Fruit fly (Drosophila melanogaster) whole organism, embryonic: ENCODE data around the gene CG4313.

Source experiments
- Aef1 ChIP-seq: fragments of 200-800 bp; sonication (Bioruptor generic); IDR thresholded peaks from 3 replicates; pipeline ENCODE4 v1.3.6; 2022; ENCODE audit warnings: missing biosample characterization, missing genetic modification characterization
- CG11085 ChIP-seq: fragments of 200-800 bp; sonication (Bioruptor generic); IDR thresholded peaks from 2 replicates; pipeline ENCODE4 v1.3.6; 2022; ENCODE audit warnings: missing biosample characterization, missing genetic modification characterization
- CG11247 ChIP-seq: fragments of 200-800 bp; sonication (Bioruptor generic); IDR thresholded peaks from 2 replicates; pipeline ENCODE4 v1.3.6; 2022; ENCODE audit warnings: missing biosample characterization, missing genetic modification characterization
- CG11504 ChIP-seq: fragments of 200-800 bp; sonication (Bioruptor generic); optimal IDR thresholded peaks from 3 replicates; lab custom pipeline; 2019; ENCODE audit warnings: missing biosample characterization, mild to moderate bottlenecking, missing genetic modification characterization, moderate library complexity
- CG11695 ChIP-seq: fragments of 200-800 bp; sonication (Bioruptor generic); IDR thresholded peaks from 3 replicates; pipeline ENCODE4 v1.3.6; 2022; ENCODE audit warnings: missing biosample characterization, missing genetic modification characterization
- CG13123 ChIP-seq: fragments of 200-800 bp; sonication (Bioruptor generic); optimal IDR thresholded peaks from 2 replicates; lab custom pipeline; 2016; ENCODE audit warnings: missing biosample characterization, missing genetic modification characterization
- CG13287 ChIP-seq: fragments of 200-800 bp; sonication (Bioruptor generic); IDR thresholded peaks from 2 replicates; pipeline ENCODE4 v1.3.6; 2022; ENCODE audit warnings: missing biosample characterization, missing genetic modification characterization; ENCODE audit not compliant: partially characterized antibody
- CG13894 ChIP-seq: fragments of 200-800 bp; sonication (Bioruptor generic); optimal IDR thresholded peaks from 3 replicates; lab custom pipeline; 2018; ENCODE audit warnings: missing biosample characterization, mild to moderate bottlenecking, missing genetic modification characterization, moderate library complexity
- CG15269 ChIP-seq: fragments of 200-800 bp; sonication (Bioruptor generic); optimal IDR thresholded peaks from 2 replicates; lab custom pipeline; 2018; ENCODE audit warnings: missing biosample characterization, mild to moderate bottlenecking, missing genetic modification characterization, moderate library complexity
- CG1602 ChIP-seq: fragments of 200-800 bp; sonication (Bioruptor generic); optimal IDR thresholded peaks from 3 replicates; lab custom pipeline; 2016; ENCODE audit warnings: missing biosample characterization, missing genetic modification characterization
- CG16815 ChIP-seq: fragments of 200-800 bp; sonication (Bioruptor generic); optimal IDR thresholded peaks from 3 replicates; lab custom pipeline; 2017; ENCODE audit warnings: missing biosample characterization, mild to moderate bottlenecking, missing genetic modification characterization
- CG1832 ChIP-seq: fragments of 200-800 bp; sonication (Bioruptor generic); optimal IDR thresholded peaks from 2 replicates; lab custom pipeline; 2017; ENCODE audit warnings: missing biosample characterization, mild to moderate bottlenecking, missing genetic modification characterization, inconsistent platforms
- CG31224 ChIP-seq: fragments of 200-800 bp; sonication (Bioruptor generic); IDR thresholded peaks from 2 replicates; pipeline ENCODE4 v1.3.6; 2022; ENCODE audit warnings: missing biosample characterization, missing genetic modification characterization
- CG32767 ChIP-seq: fragments of 200-800 bp; sonication (Bioruptor generic); IDR thresholded peaks from 2 replicates; pipeline ENCODE4 v1.3.6; 2022; ENCODE audit warnings: missing biosample characterization, missing genetic modification characterization
- CG4360 ChIP-seq: fragments of 200-800 bp; sonication (Bioruptor generic); IDR thresholded peaks from 2 replicates; pipeline ENCODE4 v1.3.6; 2022; ENCODE audit warnings: missing biosample characterization, missing genetic modification characterization
- CG9797 ChIP-seq: fragments of 200-800 bp; sonication (Bioruptor generic); optimal IDR thresholded peaks from 3 replicates; lab custom pipeline; 2018; ENCODE audit warnings: missing biosample characterization, mild to moderate bottlenecking, missing genetic modification characterization
- Deaf1 ChIP-seq: fragments of 200-800 bp; optimal IDR thresholded peaks from 3 replicates; lab custom pipeline; 2019; ENCODE audit warnings: missing biosample characterization, mild to moderate bottlenecking, missing genetic modification characterization, moderate library complexity
- Dfd ChIP-seq, 2 experiments: fragments of >200 bp; optimal IDR thresholded peaks; 2 replicates each; lab custom pipeline; 2017; ENCODE audit warnings: missing biosample characterization in 2 of 2, missing genetic modification characterization in 2 of 2
- Hand ChIP-seq: fragments of 200-800 bp; sonication (Bioruptor generic); optimal IDR thresholded peaks from 2 replicates; lab custom pipeline; 2017; ENCODE audit warnings: mild to moderate bottlenecking, missing biosample characterization, missing genetic modification reagents, missing genetic modification characterization
- Mes4 ChIP-seq: fragments of 200-800 bp; sonication (Bioruptor generic); optimal IDR thresholded peaks from 2 replicates; lab custom pipeline; 2016; ENCODE audit warnings: missing biosample characterization, missing genetic modification characterization
- Optix ChIP-seq: fragments of 200-800 bp; sonication (Bioruptor generic); IDR thresholded peaks from 3 replicates; pipeline ENCODE4 v1.3.6; 2022; ENCODE audit warnings: missing biosample characterization, missing genetic modification characterization
- Rx ChIP-seq: fragments of 200-800 bp; sonication (Bioruptor generic); IDR thresholded peaks from 2 replicates; pipeline ENCODE4 v1.3.6; 2022; ENCODE audit warnings: missing biosample characterization, missing genetic modification characterization
- Side ChIP-seq: fragments of 200-800 bp; sonication (Bioruptor generic); optimal IDR thresholded peaks from 2 replicates; lab custom pipeline; 2016; ENCODE audit warnings: missing biosample characterization, missing genetic modification characterization
- Sry-β ChIP-seq: fragments of 200-800 bp; sonication (Bioruptor generic); optimal IDR thresholded peaks from 2 replicates; lab custom pipeline; 2018; ENCODE audit warnings: missing biosample characterization, mild to moderate bottlenecking, missing genetic modification characterization, moderate library complexity
- Stat92E ChIP-seq, 3 experiments: fragments of >200 bp in 2 of 3; fragments of 200-800 bp in 1 of 3; sonication (Bioruptor generic) in 1 of 3; optimal IDR thresholded peaks; 2 replicates each; lab custom pipeline; 2017 to 2019; ENCODE audit warnings: missing biosample characterization in 3 of 3, missing genetic modification characterization in 3 of 3, mild to moderate bottlenecking in 1 of 3, moderate library complexity in 1 of 3
- Tbp ChIP-seq: fragments of >200 bp; optimal IDR thresholded peaks from 2 replicates; lab custom pipeline; 2018; ENCODE audit warnings: missing biosample characterization, missing genetic modification characterization
- Trl ChIP-seq, 3 experiments: fragments of >200 bp in 2 of 3; fragments of 200-800 bp in 1 of 3; sonication (Bioruptor generic) in 1 of 3; optimal IDR thresholded peaks; 2 replicates in 1 of 3; 3 replicates in 2 of 3; lab custom pipeline; 2016 to 2017; ENCODE audit warnings: missing biosample characterization in 1 of 3, missing genetic modification characterization in 1 of 3
- bcd ChIP-seq: fragments of 200-800 bp; sonication (Bioruptor generic); optimal IDR thresholded peaks from 2 replicates; lab custom pipeline; 2017; ENCODE audit warnings: missing biosample characterization, mild to moderate bottlenecking, missing genetic modification characterization
- caup ChIP-seq: fragments of 200-800 bp; sonication (Bioruptor generic); optimal IDR thresholded peaks from 3 replicates; lab custom pipeline; 2017; ENCODE audit warnings: missing biosample characterization, mild to moderate bottlenecking, missing genetic modification characterization, moderate library complexity; ENCODE audit not compliant: severe bottlenecking
- chinmo ChIP-seq: fragments of 200-800 bp; sonication (Bioruptor generic); IDR thresholded peaks from 4 replicates; pipeline ENCODE4 v1.3.6; 2022; ENCODE audit warnings: missing biosample characterization, missing genetic modification characterization; ENCODE audit not compliant: partially characterized antibody
- fd3F ChIP-seq: fragments of 200-800 bp; sonication (Bioruptor generic); optimal IDR thresholded peaks from 2 replicates; lab custom pipeline; 2018; ENCODE audit warnings: missing biosample characterization, mild to moderate bottlenecking, missing genetic modification characterization, moderate library complexity
- gfzf ChIP-seq: fragments of 200-800 bp; sonication (Bioruptor generic); optimal IDR thresholded peaks from 2 replicates; lab custom pipeline; 2016; ENCODE audit warnings: missing biosample characterization, mild to moderate bottlenecking, missing genetic modification characterization, moderate library complexity
- jumu ChIP-seq: fragments of 200-800 bp; sonication (Bioruptor generic); optimal IDR thresholded peaks from 3 replicates; lab custom pipeline; 2016; ENCODE audit warnings: missing biosample characterization, missing genetic modification characterization
- knrl ChIP-seq: fragments of 200-800 bp; sonication (Bioruptor generic); IDR thresholded peaks from 3 replicates; pipeline ENCODE4 v1.3.6; 2022; ENCODE audit warnings: missing biosample characterization, missing genetic modification characterization; ENCODE audit not compliant: partially characterized antibody
- lilli ChIP-seq: fragments of 200-800 bp; sonication (Bioruptor generic); optimal IDR thresholded peaks from 3 replicates; lab custom pipeline; 2016; ENCODE audit warnings: missing biosample characterization, missing genetic modification characterization
- nerfin-1 ChIP-seq: fragments of 200-800 bp; sonication (Bioruptor generic); optimal IDR thresholded peaks from 3 replicates; lab custom pipeline; 2019; ENCODE audit warnings: missing biosample characterization, mild to moderate bottlenecking, missing genetic modification characterization, moderate library complexity
- nerfin-2 ChIP-seq: fragments of 200-800 bp; sonication (Bioruptor generic); IDR thresholded peaks from 2 replicates; pipeline ENCODE4 v1.3.6; 2022; ENCODE audit warnings: missing biosample characterization, missing genetic modification characterization; ENCODE audit not compliant: partially characterized antibody
- nmo ChIP-seq: fragments of 200-800 bp; sonication (Bioruptor generic); optimal IDR thresholded peaks from 2 replicates; lab custom pipeline; 2018; ENCODE audit warnings: missing biosample characterization, mild to moderate bottlenecking, missing genetic modification characterization, moderate library complexity
- pan ChIP-seq, 4 experiments: fragments of >200 bp in 3 of 4; fragments of 200-800 bp in 1 of 4; sonication (Bioruptor generic) in 1 of 4; optimal IDR thresholded peaks in 3 of 4; IDR thresholded peaks in 1 of 4; 2 replicates each; pipeline versions ENCODE4 v1.3.6 to Lab custom; 2017 to 2022; ENCODE audit warnings: missing biosample characterization in 2 of 4, missing genetic modification characterization in 2 of 4, mixed read lengths in 1 of 4
- phol ChIP-seq: fragments of 200-800 bp; sonication (Bioruptor generic); optimal IDR thresholded peaks from 3 replicates; lab custom pipeline; 2018; ENCODE audit warnings: missing biosample characterization, mild to moderate bottlenecking, missing genetic modification characterization, moderate library complexity
- pnt ChIP-seq: fragments of 200-800 bp; sonication (Bioruptor generic); optimal IDR thresholded peaks from 3 replicates; lab custom pipeline; 2016; ENCODE audit warnings: missing biosample characterization, missing genetic modification characterization
- shn ChIP-seq: fragments of 200-800 bp; sonication (Bioruptor generic); optimal IDR thresholded peaks from 3 replicates; lab custom pipeline; 2016; ENCODE audit warnings: missing biosample characterization, missing genetic modification characterization
- slou ChIP-seq: fragments of 200-800 bp; sonication (Bioruptor generic); optimal IDR thresholded peaks from 3 replicates; lab custom pipeline; 2016; ENCODE audit warnings: missing biosample characterization, missing genetic modification characterization
- tll ChIP-seq, 2 experiments: fragments of 200-800 bp in 1 of 2; fragments of >200 bp in 1 of 2; sonication (Bioruptor generic) in 1 of 2; optimal IDR thresholded peaks; 2 replicates each; lab custom pipeline; 2017 to 2019; ENCODE audit warnings: missing biosample characterization in 2 of 2, missing genetic modification characterization in 2 of 2, mild to moderate bottlenecking in 1 of 2, moderate library complexity in 1 of 2
- tup ChIP-seq: fragments of 200-800 bp; sonication (Bioruptor generic); optimal IDR thresholded peaks from 2 replicates; lab custom pipeline; 2016; ENCODE audit warnings: missing biosample characterization, mild to moderate bottlenecking, missing genetic modification characterization, moderate library complexity
- twi ChIP-seq: fragments of 200-800 bp; optimal IDR thresholded peaks from 2 replicates; lab custom pipeline; 2019; ENCODE audit warnings: missing biosample characterization, mild to moderate bottlenecking, missing genetic modification characterization, moderate library complexity
- z ChIP-seq: fragments of 200-800 bp; sonication (Bioruptor generic); IDR thresholded peaks from 3 replicates; pipeline ENCODE4 v1.3.6; 2022; ENCODE audit warnings: missing biosample characterization, missing genetic modification characterization
- zen ChIP-seq: fragments of 200-800 bp; sonication (Bioruptor generic); optimal IDR thresholded peaks from 3 replicates; lab custom pipeline; 2018; ENCODE audit warnings: missing biosample characterization, mild to moderate bottlenecking, missing genetic modification characterization, moderate library complexity

Gene CG4313

DNA sequence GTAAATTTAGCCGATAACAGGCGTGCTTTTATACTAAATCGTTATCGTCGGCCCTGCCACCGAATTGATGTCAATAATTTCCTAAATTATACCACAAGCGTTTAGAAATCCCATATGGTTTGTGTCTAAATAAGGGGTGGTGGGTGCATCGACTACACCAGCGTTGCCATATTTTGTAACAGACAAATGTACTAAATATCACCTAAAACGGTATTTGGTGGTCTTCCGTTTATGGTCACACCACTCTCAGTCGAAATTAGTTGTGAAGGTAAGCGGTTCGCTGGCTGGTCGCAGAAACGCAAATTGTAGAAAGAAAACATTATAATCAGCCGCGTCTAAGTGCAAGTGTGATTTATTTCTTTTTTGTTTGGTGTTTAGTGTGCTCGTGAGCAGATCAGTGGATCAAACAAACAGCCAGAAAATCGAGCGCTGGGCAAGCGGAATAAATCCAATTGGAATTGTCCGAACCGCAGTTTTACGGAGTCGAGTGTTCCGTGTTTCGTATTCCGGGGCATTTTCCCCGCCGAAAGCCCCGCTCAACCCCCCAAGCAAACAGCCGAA is 38.8 kb downstream of the CG4313 start, which contains the start of the genes CG16903 and Unc-76 (continued):
- peak; percentile 3 for TF ChIP-seq shn (GFP tag; lab: Kevin White, UChicago)
- peak in 1 of 3 experiments; percentile 87 for TF ChIP-seq Stat92E (GFP tag; optimal IDR thresholded peaks at IDR 0.05; lab: Kevin White, UChicago)
- TF ChIP-seq Tbp = no peak
- TF ChIP-seq CG11504 = peak; percentile 57
- no peak for TF ChIP-seq Sry-β (GFP tag; lab: Kevin White, UChicago)
- TF ChIP-seq Deaf1 (tag; lab: Kevin White, UChicago) = peak; percentile 56
- peak; percentile 70 for TF ChIP-seq nmo (GFP tag; lab: Kevin White, UChicago)
- no peak for TF ChIP-seq Optix (GFP tag; lab: Robert Waterston, UW)
- no peak for TF ChIP-seq CG32767 (GFP tag; lab: Robert Waterston, UW)
- TF ChIP-seq CG1832 (GFP tag; lab: Kevin White, UChicago) = no peak
- no peak for TF ChIP-seq Trl (optimal IDR thresholded peaks at IDR 0.05; lab: Kevin White, UChicago)
- peak; percentile 51 for TF ChIP-seq Trl (GFP tag; optimal IDR thresholded peaks at IDR 0.05; lab: Kevin White, UChicago)
- TF ChIP-seq CG4360 (GFP tag; lab: Robert Waterston, UW) = no peak
- no peak for TF ChIP-seq CG31224 (GFP tag; lab: Robert Waterston, UW)
- peak; percentile 41 for TF ChIP-seq lilli (GFP tag; lab: Kevin White, UChicago)
- no peak for TF ChIP-seq nerfin-2 (GFP tag; lab: Robert Waterston, UW)
- TF ChIP-seq Dfd (GFP tag; optimal IDR thresholded peaks at IDR 0.05; lab: Kevin White, UChicago) = no peak
- TF ChIP-seq slou = no peak
- peak; percentile 8 for TF ChIP-seq twi (tag; lab: Kevin White, UChicago)
- peak; percentile 100 for TF ChIP-seq CG9797
- TF ChIP-seq zen (tag; lab: Kevin White, UChicago) = peak; percentile 42
- TF ChIP-seq chinmo (GFP tag; lab: Robert Waterston, UW) = peak; percentile 70; the same call in 1 of the 4 replicates
- TF ChIP-seq phol (tag; lab: Kevin White, UChicago) = peak; percentile 71
- no peak for TF ChIP-seq bcd
- TF ChIP-seq pnt (GFP tag; lab: Kevin White, UChicago) = peak; percentile 0
- peak; percentile 47 for TF ChIP-seq nerfin-1 (tag; lab: Kevin White, UChicago)
- TF ChIP-seq CG16815 = no peak
- no peak for TF ChIP-seq pan (optimal IDR thresholded peaks at IDR 0.05; lab: Kevin White, UChicago)
- no peak for TF ChIP-seq pan (GFP tag; optimal IDR thresholded peaks at IDR 0.05 in 1 of 2, IDR thresholded peaks at IDR 0.05 in 1 of 2)
- no peak for TF ChIP-seq CG13123 (GFP tag; lab: Kevin White, UChicago)
- no peak for TF ChIP-seq CG11085 (GFP tag; lab: Robert Waterston, UW)
- TF ChIP-seq tll (GFP tag; optimal IDR thresholded peaks at IDR 0.05; lab: Kevin White, UChicago) = no peak
- peak; percentile 38 for TF ChIP-seq CG15269 (tag; lab: Kevin White, UChicago)
- no peak for TF ChIP-seq Side (GFP tag; lab: Kevin White, UChicago)
- peak; percentile 67 for TF ChIP-seq CG13287 (GFP tag; lab: Robert Waterston, UW)
- peak; percentile 100 for TF ChIP-seq gfzf (GFP tag; lab: Kevin White, UChicago)
- peak; percentile 87 for TF ChIP-seq CG13894 (tag; lab: Kevin White, UChicago)
- peak; percentile 38 for TF ChIP-seq Hand
- TF ChIP-seq CG1602 (GFP tag; lab: Kevin White, UChicago) = no peak
- TF ChIP-seq knrl = peak; percentile 58; the same call in 1 of the 3 replicates
- TF ChIP-seq jumu (GFP tag; lab: Kevin White, UChicago) = peak; percentile 14
- no peak for TF ChIP-seq Mes4 (GFP tag; lab: Kevin White, UChicago)
- peak; percentile 57 for TF ChIP-seq caup
- no peak for TF ChIP-seq fd3F (GFP tag; lab: Kevin White, UChicago)
- TF ChIP-seq tup = no peak
- TF ChIP-seq CG11695 = no peak
- no peak for TF ChIP-seq CG11247 (GFP tag; lab: Robert Waterston, UW)
- no peak; the same call in 2 of the 3 replicates for TF ChIP-seq z (GFP tag; lab: Robert Waterston, UW)
- no peak for TF ChIP-seq Aef1
- TF ChIP-seq Rx (GFP tag; lab: Robert Waterston, UW) = no peak
